Fruit fly (Drosophila melanogaster) whole organism, adult: ENCODE data around the gene Pka-C1.

Experiments used
- CG11617 ChIP-seq: fragments of 200-800 bp; sonication (Bioruptor generic); optimal IDR thresholded peaks from 2 replicates; lab custom pipeline; 2017; ENCODE audit warnings: mild to moderate bottlenecking, missing biosample characterization, missing genetic modification reagents, missing genetic modification characterization
- CG12768 ChIP-seq: fragments of 200-800 bp; sonication (Bioruptor generic); optimal IDR thresholded peaks from 2 replicates; lab custom pipeline; 2017; ENCODE audit warnings: missing biosample characterization, missing genetic modification characterization, mild to moderate bottlenecking, moderate library complexity, missing genetic modification reagents
- CG14711 ChIP-seq: fragments of 200-800 bp; sonication (Bioruptor generic); optimal IDR thresholded peaks from 2 replicates; lab custom pipeline; 2018; ENCODE audit warnings: missing biosample characterization, mild to moderate bottlenecking, missing genetic modification characterization, moderate library complexity
- CG5204 ChIP-seq: fragments of 200-800 bp; sonication (Bioruptor generic); optimal IDR thresholded peaks from 2 replicates; lab custom pipeline; 2016; ENCODE audit warnings: missing biosample characterization, missing genetic modification characterization
- CG7045 ChIP-seq: fragments of 200-800 bp; sonication (Bioruptor generic); optimal IDR thresholded peaks from 2 replicates; lab custom pipeline; 2017; ENCODE audit warnings: missing biosample characterization, mild to moderate bottlenecking, missing genetic modification characterization
- Clk ChIP-seq: fragments of 200-800 bp; sonication (Bioruptor generic); optimal IDR thresholded peaks from 2 replicates; lab custom pipeline; 2017; ENCODE audit warnings: missing biosample characterization, missing genetic modification characterization
- Hr96 ChIP-seq: fragments of 200-800 bp; sonication (Bioruptor generic); optimal IDR thresholded peaks from 2 replicates; lab custom pipeline; 2016; ENCODE audit warnings: missing biosample characterization, missing genetic modification characterization
- cic ChIP-seq: fragments of 200-800 bp; sonication (Bioruptor generic); optimal IDR thresholded peaks from 2 replicates; lab custom pipeline; 2017; ENCODE audit warnings: missing biosample characterization, mild to moderate bottlenecking, missing genetic modification characterization, moderate library complexity
- ovo ChIP-seq: fragments of 200-800 bp; sonication (Bioruptor generic); optimal IDR thresholded peaks from 2 replicates; lab custom pipeline; 2016; ENCODE audit warnings: missing biosample characterization, missing genetic modification characterization
- pad ChIP-seq: fragments of 200-800 bp; sonication (Bioruptor generic); optimal IDR thresholded peaks from 3 replicates; lab custom pipeline; 2017; ENCODE audit warnings: missing biosample characterization, missing genetic modification characterization, mild to moderate bottlenecking, moderate library complexity, missing genetic modification reagents
- tj ChIP-seq: fragments of 200-800 bp; sonication (Bioruptor generic); optimal IDR thresholded peaks from 3 replicates; lab custom pipeline; 2017; ENCODE audit warnings: missing biosample characterization, mild to moderate bottlenecking, missing genetic modification characterization, moderate library complexity
- toe ChIP-seq: fragments of 200-800 bp; sonication (Bioruptor generic); optimal IDR thresholded peaks from 2 replicates; lab custom pipeline; 2016; ENCODE audit warnings: missing biosample characterization, missing genetic modification characterization

DNA sequence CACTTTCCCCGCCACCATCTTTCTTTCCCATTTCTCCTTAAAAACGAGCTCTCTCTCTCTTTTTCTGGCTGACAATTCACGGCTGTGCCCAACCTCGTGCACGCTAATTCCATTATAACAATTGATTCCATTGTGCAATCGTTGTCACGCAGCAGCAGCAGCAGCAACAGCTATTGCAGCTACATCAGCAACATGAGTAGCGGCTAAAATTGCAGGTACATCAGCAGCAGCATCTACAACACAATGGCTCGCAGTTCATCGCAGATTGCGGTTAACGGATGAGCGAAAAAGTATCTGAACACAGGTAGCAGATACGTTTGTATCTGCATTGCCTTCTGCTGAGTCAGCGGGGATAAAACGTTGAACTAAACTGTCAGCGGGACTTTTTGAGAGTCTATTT is 6.2 kb upstream of the Pka-C1 start:
- TF ChIP-seq tj, result peak; percentile 51
- no peak for TF ChIP-seq toe
- no peak for TF ChIP-seq cic
- TF ChIP-seq CG5204 (GFP tag; lab: Kevin White, UChicago), result no peak
- TF ChIP-seq CG7045, result no peak
- TF ChIP-seq CG12768, result peak; percentile 24
- no peak for TF ChIP-seq CG14711 (tag; lab: Kevin White, UChicago)
- TF ChIP-seq CG11617, result no peak
- TF ChIP-seq Clk (GFP tag; lab: Kevin White, UChicago), result no peak
- TF ChIP-seq ovo (GFP tag; lab: Kevin White, UChicago), result no peak
- TF ChIP-seq Hr96 (GFP tag; lab: Kevin White, UChicago), result no peak
- no peak for TF ChIP-seq pad (GFP tag; lab: Kevin White, UChicago)
